Worm (Caenorhabditis elegans) whole organism, dauer: ENCODE results near the gene mrps-17.

Source experiments
- unc-62 ChIP-seq: sonication (generic microtip); optimal IDR thresholded peaks from 2 replicates; lab custom pipeline; 2017; ENCODE audit warnings: missing biosample characterization, missing genetic modification reagents, missing genetic modification characterization

mrps-17 gene

DNA sequence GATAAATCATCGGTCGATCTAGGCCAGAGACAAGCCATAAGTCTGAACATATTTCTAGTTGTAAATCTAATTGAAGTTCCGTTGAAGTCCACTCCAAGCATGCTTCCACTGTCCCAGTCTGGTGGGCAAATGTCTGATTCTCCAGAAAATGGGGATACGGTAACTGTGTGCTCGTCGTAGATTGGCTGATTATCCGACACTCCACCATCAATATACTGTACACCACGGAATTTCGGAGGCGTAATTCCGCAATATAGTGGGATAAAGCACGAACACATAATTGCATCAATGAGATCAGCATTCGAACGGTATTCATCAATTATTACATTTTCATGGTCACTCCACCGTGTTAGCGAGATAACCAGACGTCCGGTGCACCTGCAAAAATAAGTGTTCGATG lies 13.3 kb downstream of the mrps-17 start:
- TF ChIP-seq unc-62 (GFP tag; lab: Kevin White, UChicago), result no peak

DNA sequence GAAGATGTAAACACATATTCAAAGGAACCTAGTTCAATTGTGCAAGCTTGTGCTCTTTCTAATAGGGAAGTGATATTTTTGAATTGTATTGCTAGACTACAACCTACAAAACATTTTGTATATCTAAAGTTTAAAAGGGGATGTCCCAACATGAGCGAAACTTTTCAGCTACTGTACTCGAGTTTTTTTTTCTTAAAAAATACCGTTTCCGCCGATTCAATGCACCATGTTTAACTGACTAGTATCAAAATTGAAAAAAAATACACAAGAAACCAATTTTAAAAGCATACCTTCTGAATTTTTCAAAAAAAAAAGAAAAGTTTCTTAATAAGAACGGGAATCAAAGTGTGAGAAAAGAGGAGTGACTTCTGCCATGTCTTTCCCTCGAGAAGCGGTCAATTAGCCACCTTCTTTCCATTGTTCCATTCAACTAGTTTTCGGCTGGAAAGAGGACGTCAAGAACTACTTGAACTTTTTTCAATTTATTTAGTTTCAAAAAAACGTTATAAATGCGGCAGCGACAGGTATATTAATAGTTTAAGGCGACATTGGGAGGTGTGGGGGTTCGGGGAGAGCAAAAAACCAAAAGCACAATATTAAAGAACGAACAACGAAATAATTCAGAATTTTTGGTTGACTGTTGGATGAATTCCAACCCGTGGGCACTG lies 16.2 kb downstream of the mrps-17 start, which contains the start of gene nas-4:
nas-4 (minus strand) TSS at position 351 of the 668 bp plus-strand sequence.
- no peak for TF ChIP-seq unc-62 (GFP tag; lab: Kevin White, UChicago)

DNA sequence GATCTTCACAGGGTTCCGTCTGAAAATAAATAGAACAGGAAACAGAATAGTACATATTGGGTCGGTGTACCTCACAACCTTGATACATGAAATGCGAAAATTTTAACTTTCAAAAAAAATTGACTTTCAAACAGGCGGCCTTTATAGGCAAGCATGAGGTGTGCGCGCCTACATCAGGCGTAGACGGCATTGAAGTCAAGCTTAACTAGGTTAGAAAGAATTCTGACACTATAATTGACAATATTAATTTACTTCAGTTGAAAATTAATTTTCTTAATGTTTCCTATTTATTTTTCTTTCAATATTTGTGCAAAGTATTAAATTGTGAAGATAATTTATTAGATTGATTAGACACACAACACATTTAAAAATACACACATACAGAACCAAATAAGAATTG lies 19.7 kb downstream of the mrps-17 start, which contains the start of gene C05D11.5:
C05D11.5 (minus strand) TSS at position 101 of the 400 bp plus-strand sequence.
- no peak for TF ChIP-seq unc-62 (GFP tag; lab: Kevin White, UChicago)

DNA sequence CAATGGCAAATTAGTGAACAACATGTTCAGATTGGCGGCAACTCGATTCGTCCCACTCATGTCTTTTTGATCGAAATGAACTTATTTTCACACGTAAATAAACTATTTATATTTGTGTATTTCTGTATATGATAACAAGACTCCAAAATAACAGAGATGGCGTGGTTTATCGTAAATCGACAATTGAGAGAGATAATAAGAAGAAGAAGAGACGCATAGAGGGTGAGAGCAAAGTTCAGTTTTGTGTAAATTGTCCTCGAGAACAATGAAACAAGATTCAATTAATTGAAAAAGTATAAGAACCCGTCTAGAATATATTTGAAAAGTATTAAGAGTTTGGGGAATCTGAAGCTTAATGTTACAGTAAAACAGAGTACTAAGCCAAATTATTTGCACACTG lies 20.2 kb downstream of the mrps-17 start:
- no peak for TF ChIP-seq unc-62 (GFP tag; lab: Kevin White, UChicago)

DNA sequence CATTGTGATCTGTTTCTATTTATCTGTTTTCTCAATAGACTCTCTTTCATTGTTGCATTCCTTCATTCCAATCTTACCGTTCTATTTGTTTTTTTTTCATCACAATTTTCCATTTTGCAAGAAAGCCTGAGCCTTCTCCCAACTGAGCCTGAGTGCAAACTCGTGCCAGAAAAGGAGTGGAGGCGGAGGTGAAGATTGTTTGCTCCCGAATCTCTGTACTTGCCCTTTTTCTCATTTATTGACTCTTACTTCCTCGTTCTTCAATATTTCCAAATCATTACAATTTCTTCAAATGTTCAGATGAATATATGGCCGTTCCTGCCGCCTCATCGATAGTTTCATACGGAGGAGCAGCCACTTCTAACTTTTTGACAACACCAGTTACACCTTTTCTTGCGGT lies 24.8 kb downstream of the mrps-17 start, which contains the start of gene let-756:
let-756 (plus strand) TSS at position 301 of the 400 bp plus-strand sequence.
- no peak for TF ChIP-seq unc-62 (GFP tag; lab: Kevin White, UChicago)

DNA sequence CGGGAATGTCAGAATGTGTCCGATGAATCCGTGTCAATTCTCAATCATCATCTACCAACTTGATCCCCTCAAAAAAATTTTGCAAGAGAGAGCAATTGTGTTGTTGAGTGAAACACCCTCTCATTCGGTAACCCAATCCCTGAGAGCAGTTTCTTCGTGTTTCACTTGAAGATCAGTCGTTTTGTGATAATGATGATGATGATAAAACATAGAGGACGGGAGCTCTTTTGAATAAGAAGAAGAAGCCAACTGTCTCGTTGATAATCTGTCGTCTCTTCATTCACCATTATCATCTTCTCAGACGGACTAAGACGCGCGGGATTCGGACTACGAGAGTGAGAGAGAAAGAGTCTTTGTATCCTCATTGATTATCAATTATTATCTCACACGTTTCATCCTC lies 26.5 kb downstream of the mrps-17 start:
- no peak for TF ChIP-seq unc-62 (GFP tag; lab: Kevin White, UChicago)

DNA sequence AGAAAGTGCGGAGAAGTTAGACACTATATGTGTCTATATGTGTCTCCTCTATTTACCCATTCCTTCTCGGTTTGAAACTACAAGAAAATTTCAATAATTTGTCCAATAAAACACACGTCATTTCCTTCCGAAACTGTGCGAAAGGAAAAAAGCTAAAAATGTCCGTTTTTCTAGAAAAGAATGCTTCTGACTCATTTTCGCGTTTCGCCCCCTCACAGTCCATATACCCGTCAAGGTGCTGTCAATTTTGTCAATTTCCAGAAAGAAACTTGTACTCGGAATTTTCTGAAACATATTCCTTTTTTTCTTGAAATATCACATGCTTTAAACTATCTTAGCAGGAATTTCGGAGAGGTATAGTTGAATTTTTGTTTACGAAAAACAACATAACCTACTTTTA lies 28.8 kb downstream of the mrps-17 start:
- TF ChIP-seq unc-62 (GFP tag; lab: Kevin White, UChicago), result no peak

DNA sequence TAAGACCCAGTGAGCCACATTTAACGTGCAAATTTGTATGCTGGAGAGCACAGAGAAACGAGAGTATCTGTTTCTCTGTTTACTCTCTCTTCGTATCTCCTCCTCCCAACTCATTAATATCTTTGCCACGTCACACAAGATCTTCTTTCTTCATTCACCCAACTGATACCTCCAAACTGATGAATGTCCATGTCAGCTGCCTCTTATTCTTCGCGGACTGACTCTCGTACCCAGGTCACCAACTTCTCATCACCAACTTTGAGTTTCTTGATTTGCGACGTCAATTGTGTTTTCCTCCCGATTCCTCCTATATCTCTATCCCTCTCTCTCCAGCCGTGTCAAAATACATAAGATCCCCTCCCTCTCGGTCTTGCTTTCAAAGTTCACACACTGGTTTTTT lies 29.3 kb downstream of the mrps-17 start:
- no peak for TF ChIP-seq unc-62 (GFP tag; lab: Kevin White, UChicago)

DNA sequence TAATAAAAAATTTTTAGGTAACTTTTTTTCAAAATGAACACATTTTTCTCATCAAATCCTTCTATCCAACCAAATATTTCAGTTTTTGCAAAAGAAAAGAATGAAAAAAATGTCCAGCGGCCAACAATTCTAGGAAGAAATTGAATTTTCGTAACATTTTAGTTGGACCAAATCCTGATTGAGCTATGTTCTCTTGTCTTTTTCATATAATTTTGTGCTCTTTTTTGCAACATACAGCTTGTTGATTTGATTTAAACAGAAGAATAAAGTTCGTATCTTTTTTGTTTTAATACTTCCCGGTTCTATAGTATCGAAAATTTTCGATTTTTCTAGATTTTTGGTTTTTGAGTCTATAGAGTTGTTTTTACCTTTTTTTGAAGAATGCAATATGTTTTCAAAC lies 32.2 kb downstream of the mrps-17 start:
- no peak for TF ChIP-seq unc-62 (GFP tag; lab: Kevin White, UChicago)

DNA sequence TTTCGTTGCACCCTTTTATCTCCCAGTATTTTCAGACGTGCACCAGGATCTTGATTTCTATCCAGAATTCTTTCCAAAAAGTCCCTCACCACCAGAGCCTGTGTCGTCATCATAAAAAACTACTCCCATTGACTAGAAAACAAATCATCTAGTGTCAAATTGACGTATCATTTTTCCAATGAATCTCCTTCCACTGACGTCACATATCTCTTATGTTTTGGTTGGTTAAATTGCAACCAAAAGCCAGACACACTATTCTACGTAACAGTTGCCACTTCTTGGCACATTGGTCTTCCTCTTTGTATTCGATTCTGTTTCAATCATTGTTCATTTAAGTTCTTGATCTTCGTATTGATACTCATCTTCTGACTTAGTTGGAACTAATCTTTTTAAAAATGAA lies 33.5 kb downstream of the mrps-17 start:
- TF ChIP-seq unc-62 (GFP tag; lab: Kevin White, UChicago), result no peak

DNA sequence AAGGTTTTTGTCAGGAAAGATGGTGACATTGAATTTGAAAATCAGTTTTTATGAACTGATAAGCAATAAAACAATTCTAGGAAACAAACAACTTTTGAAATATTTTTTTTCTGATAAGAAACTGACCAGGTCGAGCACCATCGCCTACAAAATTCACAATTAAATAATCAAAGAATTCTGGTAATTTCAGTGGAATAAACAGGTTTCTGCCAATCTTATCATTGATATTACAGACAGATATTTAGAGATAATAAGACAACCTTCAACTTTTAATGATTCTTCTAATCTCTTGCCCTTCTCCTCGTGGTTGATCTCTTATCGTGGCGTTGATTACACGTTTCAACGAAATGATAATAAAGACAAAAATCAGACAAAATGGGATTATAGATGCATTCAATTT lies 35.2 kb downstream of the mrps-17 start:
- TF ChIP-seq unc-62 (GFP tag; lab: Kevin White, UChicago), result no peak

DNA sequence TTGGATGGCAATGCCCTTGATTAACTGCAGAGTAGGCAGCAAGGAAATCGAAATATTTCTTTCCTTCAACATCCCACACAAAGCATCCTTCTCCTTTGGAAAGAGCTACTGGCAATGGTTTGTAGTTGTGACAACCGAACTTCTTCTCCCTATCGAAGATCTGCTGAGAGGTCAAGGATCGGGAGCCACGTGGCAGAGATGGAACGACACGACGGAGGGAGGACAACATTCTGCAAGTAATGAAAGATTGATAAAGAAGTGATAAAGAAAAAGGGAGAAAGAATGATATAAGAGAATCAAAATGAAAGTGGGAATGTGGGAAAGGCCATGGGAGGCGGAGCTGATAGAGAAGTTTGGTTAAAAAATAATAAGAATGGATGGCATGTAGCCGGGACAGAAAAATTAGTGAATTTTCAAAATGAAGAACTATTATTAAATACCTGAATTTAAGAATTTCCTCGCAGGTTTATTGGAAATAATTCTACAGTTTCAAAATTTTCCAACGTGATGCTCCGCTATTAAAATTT lies 35.8 kb downstream of the mrps-17 start, which contains the start of gene oatr-1:
oatr-1 (minus strand) TSS at position 477 of the 527 bp plus-strand sequence.
- TF ChIP-seq unc-62 (GFP tag; lab: Kevin White, UChicago), result no peak

DNA sequence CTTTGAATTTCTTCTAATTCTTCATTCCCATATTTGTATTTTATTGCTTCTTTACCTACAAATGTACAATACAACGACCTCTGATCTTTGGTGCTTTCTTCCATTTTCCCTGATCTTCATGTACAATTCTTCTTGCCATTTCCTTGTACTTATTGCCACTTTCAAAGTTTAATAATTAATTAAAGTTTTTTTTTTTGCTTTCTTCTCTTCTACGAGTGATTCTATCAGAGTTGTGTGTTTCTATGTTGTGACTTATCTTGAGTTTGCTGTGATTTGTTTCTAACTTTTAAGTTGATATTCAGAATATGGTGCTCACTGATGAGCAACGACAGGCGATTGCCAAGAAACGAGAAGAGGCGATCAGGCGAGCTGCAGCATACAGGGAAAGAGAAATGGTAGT lies 41.0 kb downstream of the mrps-17 start, which contains the start of gene smrc-1:
smrc-1 (plus strand) TSS at position 301 of the 400 bp plus-strand sequence.
- TF ChIP-seq unc-62 (GFP tag; lab: Kevin White, UChicago), result no peak

DNA sequence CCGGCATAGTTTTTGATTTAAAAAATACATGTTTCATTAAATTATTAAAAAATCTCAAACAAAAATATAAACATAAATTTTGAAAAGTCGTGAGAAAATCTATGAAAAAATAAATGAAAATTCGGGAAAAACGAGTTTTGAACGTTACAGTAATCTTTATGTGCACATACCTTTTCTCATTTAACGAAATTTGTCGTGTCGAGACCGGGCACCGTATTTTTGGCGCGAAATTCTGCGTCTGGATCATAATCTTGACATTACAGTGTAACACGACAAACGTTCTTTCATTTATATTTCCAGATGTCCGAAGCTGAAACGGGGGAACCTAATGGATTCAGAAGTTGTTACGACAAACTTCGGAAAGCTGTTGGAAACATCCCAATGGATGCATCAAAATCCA lies 42.1 kb downstream of the mrps-17 start, which contains the start of gene C16A3.2:
C16A3.2 (plus strand) TSS at position 301 of the 400 bp plus-strand sequence.
- TF ChIP-seq unc-62 (GFP tag; lab: Kevin White, UChicago), result no peak

DNA sequence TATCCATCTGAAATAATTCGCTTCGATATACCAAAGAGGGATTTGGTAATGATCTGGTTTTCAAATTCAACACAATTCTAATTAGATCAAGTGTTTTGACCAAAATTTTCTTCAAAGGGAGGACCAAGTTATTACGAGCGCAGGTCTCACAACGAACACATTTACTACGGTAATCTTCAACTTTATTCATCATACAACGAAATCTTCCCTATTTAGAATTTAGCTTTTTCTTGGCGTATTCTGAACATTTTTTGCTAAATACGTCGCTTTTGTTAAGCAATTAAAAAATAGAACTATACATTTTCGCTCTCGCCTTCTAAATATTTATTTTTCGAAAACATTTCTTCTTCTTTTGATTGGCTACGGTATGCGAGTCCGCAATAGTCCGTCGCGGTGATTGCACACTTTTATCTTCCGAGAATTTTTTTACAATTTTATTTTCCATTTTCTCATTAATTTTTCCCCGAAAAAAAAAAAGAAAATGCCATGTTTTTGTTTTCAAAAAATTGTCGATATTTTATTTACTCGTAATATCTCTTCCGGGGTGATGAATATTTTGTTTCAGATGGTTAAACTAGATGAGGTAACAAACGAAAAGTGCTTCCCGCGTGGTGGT lies 48.5 kb downstream of the mrps-17 start, which contains the start of gene let-716:
let-716 (plus strand) TSS at position 566 of the 616 bp plus-strand sequence.
- no peak for TF ChIP-seq unc-62 (GFP tag; lab: Kevin White, UChicago)
